Worm (Caenorhabditis elegans): ENCODE measurements around the gene srbc-66.

- TF ChIP-seq mdl-1 (tag; optimal IDR thresholded peaks at IDR 0.05) (no peak), unc-62 (GFP tag; optimal IDR thresholded peaks at IDR 0.05) (no peak), skn-1 (tag; optimal IDR thresholded peaks at IDR 0.05) (no peak), unc-55 (GFP tag; optimal IDR thresholded peaks at IDR 0.05) (no peak), R02D3.7 (tag; optimal IDR thresholded peaks at IDR 0.05) (no peak)
Observed at ce11 chrV:3557422-3557821, 26.9 kb downstream of the srbc-66 start, which contains the start of gene grl-31.
